Worm (Caenorhabditis elegans) whole organism, L2 larva: ENCODE data around the gene T04F8.7.

ENCODE experiments used
- C34F6.9 ChIP-seq: fragments of 150-350 bp; optimal IDR thresholded peaks from 2 replicates; lab custom pipeline; 2014; ENCODE audit warnings: missing biosample characterization, missing genetic modification characterization
- R02D3.7 ChIP-seq: fragments of 150-350 bp; optimal IDR thresholded peaks from 2 replicates; lab custom pipeline; 2014; ENCODE audit warnings: missing biosample characterization, missing genetic modification characterization
- Y55F3AM.14 ChIP-seq: fragments of 200-800 bp; sonication (Bioruptor generic); optimal IDR thresholded peaks from 2 replicates; lab custom pipeline; 2018; ENCODE audit warnings: mild to moderate bottlenecking, missing genetic modification characterization, missing compliant biosample characterization
- ZK546.5 ChIP-seq: sonication (generic microtip); optimal IDR thresholded peaks from 2 replicates; lab custom pipeline; 2017; ENCODE audit warnings: missing biosample characterization, missing genetic modification characterization
- alr-1 ChIP-seq: fragments of 150-350 bp; optimal IDR thresholded peaks from 2 replicates; lab custom pipeline; 2014; ENCODE audit warnings: missing biosample characterization, missing genetic modification characterization
- aly-2 ChIP-seq: fragments of 150-350 bp; optimal IDR thresholded peaks from 2 replicates; lab custom pipeline; 2014; ENCODE audit warnings: missing biosample characterization, missing genetic modification characterization
- ama-1 ChIP-seq: fragments of 150-350 bp; optimal IDR thresholded peaks from 2 replicates; lab custom pipeline; 2018; ENCODE audit warnings: inconsistent platforms
- blmp-1 ChIP-seq: sonication (generic microtip); optimal IDR thresholded peaks from 2 replicates; lab custom pipeline; 2017; ENCODE audit warnings: missing genetic modification characterization, mild to moderate bottlenecking, missing compliant biosample characterization, antibody characterized with exemption, moderate library complexity; ENCODE audit not compliant: insufficient read depth
- ceh-16 ChIP-seq: fragments of 150-350 bp; optimal IDR thresholded peaks from 2 replicates; lab custom pipeline; 2014; ENCODE audit warnings: missing biosample characterization, missing genetic modification characterization
- crh-2 ChIP-seq: sonication (generic microtip); optimal IDR thresholded peaks from 2 replicates; lab custom pipeline; 2017; ENCODE audit warnings: missing biosample characterization, missing genetic modification characterization
- elt-1 ChIP-seq: fragments of 150-350 bp; optimal IDR thresholded peaks from 2 replicates; lab custom pipeline; 2014; ENCODE audit warnings: missing biosample characterization, missing genetic modification characterization
- elt-3 ChIP-seq: sonication (generic microtip); optimal IDR thresholded peaks from 2 replicates; lab custom pipeline; 2017; ENCODE audit warnings: missing biosample characterization, missing genetic modification characterization
- fos-1 ChIP-seq: fragments of 150-350 bp; optimal IDR thresholded peaks from 2 replicates; lab custom pipeline; 2014; ENCODE audit warnings: missing biosample characterization, missing genetic modification characterization
- gmeb-1 ChIP-seq: fragments of 150-350 bp; optimal IDR thresholded peaks from 2 replicates; lab custom pipeline; 2014; ENCODE audit warnings: missing biosample characterization, missing genetic modification characterization
- lin-11 ChIP-seq: fragments of 150-350 bp; sonication (generic microtip); optimal IDR thresholded peaks from 2 replicates; lab custom pipeline; 2014; ENCODE audit warnings: missing biosample characterization, missing genetic modification characterization, inconsistent platforms, mixed read lengths
- lin-13 ChIP-seq: fragments of 150-350 bp; optimal IDR thresholded peaks from 2 replicates; lab custom pipeline; 2014; ENCODE audit warnings: missing biosample characterization, missing genetic modification reagents, missing genetic modification characterization
- lin-39 ChIP-seq: fragments of 150-350 bp; optimal IDR thresholded peaks from 2 replicates; lab custom pipeline; 2014; ENCODE audit warnings: missing biosample characterization, missing genetic modification reagents, missing genetic modification characterization
- lsy-2 ChIP-seq, 2 experiments: fragments of 150-350 bp in 1 of 2; sonication (generic microtip) in 1 of 2; optimal IDR thresholded peaks; 2 replicates each; lab custom pipeline; 2014 to 2017; ENCODE audit warnings: missing biosample characterization in 2 of 2, missing genetic modification characterization in 2 of 2
- mab-5 ChIP-seq: fragments of 150-350 bp; optimal IDR thresholded peaks from 2 replicates; lab custom pipeline; 2014; ENCODE audit warnings: missing biosample characterization, missing genetic modification characterization
- mbf-1 ChIP-seq: sonication (generic microtip); optimal IDR thresholded peaks from 2 replicates; lab custom pipeline; 2017; ENCODE audit warnings: missing biosample characterization, missing genetic modification characterization
- nhr-10 ChIP-seq: sonication (generic microtip); optimal IDR thresholded peaks from 2 replicates; lab custom pipeline; 2017; ENCODE audit warnings: missing biosample characterization, missing genetic modification characterization
- nhr-129 ChIP-seq: fragments of 150-350 bp; optimal IDR thresholded peaks from 2 replicates; lab custom pipeline; 2014; ENCODE audit warnings: missing biosample characterization, missing genetic modification characterization
- nhr-21 ChIP-seq: fragments of 150-350 bp; optimal IDR thresholded peaks from 2 replicates; lab custom pipeline; 2014; ENCODE audit warnings: missing biosample characterization, missing genetic modification characterization
- nhr-237 ChIP-seq: fragments of 150-350 bp; optimal IDR thresholded peaks from 2 replicates; lab custom pipeline; 2014; ENCODE audit warnings: missing biosample characterization, missing genetic modification characterization
- nhr-25 ChIP-seq: fragments of 150-350 bp; sonication (generic microtip); optimal IDR thresholded peaks from 3 replicates; lab custom pipeline; 2014; ENCODE audit warnings: missing biosample characterization, missing genetic modification characterization
- nhr-6 ChIP-seq: fragments of 150-350 bp; optimal IDR thresholded peaks from 2 replicates; lab custom pipeline; 2014; ENCODE audit warnings: missing biosample characterization, missing genetic modification characterization
- nhr-77 ChIP-seq: fragments of 150-350 bp; optimal IDR thresholded peaks from 2 replicates; lab custom pipeline; 2014; ENCODE audit warnings: missing biosample characterization, missing genetic modification characterization
- peb-1 ChIP-seq: fragments of 150-350 bp; optimal IDR thresholded peaks from 2 replicates; lab custom pipeline; 2014; ENCODE audit warnings: missing biosample characterization, missing genetic modification characterization
- skn-1 ChIP-seq: sonication (generic microtip); optimal IDR thresholded peaks from 2 replicates; lab custom pipeline; 2017; ENCODE audit warnings: missing biosample characterization, missing genetic modification characterization
- sma-3 ChIP-seq: sonication (generic microtip); optimal IDR thresholded peaks from 2 replicates; lab custom pipeline; 2016; ENCODE audit warnings: missing genetic modification reagents, missing genetic modification characterization, missing compliant biosample characterization
- sma-9 ChIP-seq, 2 experiments: fragments of 150-350 bp in 1 of 2; sonication (generic microtip) in 1 of 2; optimal IDR thresholded peaks; 2 replicates each; lab custom pipeline; 2014 to 2016; ENCODE audit warnings: missing genetic modification characterization in 2 of 2, mild to moderate bottlenecking in 1 of 2, missing biosample characterization in 1 of 2, missing compliant biosample characterization in 1 of 2, missing genetic modification reagents in 1 of 2, moderate library complexity in 1 of 2
- unc-55 ChIP-seq: fragments of 150-350 bp; sonication (generic microtip); optimal IDR thresholded peaks from 3 replicates; lab custom pipeline; 2014; ENCODE audit warnings: missing biosample characterization, missing genetic modification reagents, missing genetic modification characterization
- unc-62 ChIP-seq: fragments of 150-350 bp; optimal IDR thresholded peaks from 2 replicates; lab custom pipeline; 2014; ENCODE audit warnings: missing biosample characterization, missing genetic modification reagents, missing genetic modification characterization
- ztf-1 ChIP-seq: fragments of 200-800 bp; sonication (Bioruptor generic); conservative IDR thresholded peaks from 2 replicates; pipeline ENCODE4 v1.3.6; 2022; ENCODE audit warnings: missing genetic modification characterization, missing compliant biosample characterization
- ztf-11 ChIP-seq: sonication (generic microtip); optimal IDR thresholded peaks from 2 replicates; lab custom pipeline; 2017; ENCODE audit warnings: missing biosample characterization, missing genetic modification characterization
- ztf-4 ChIP-seq: fragments of 150-350 bp; optimal IDR thresholded peaks from 2 replicates; lab custom pipeline; 2014; ENCODE audit warnings: missing biosample characterization, missing genetic modification characterization

T04F8.7 gene

DNA sequence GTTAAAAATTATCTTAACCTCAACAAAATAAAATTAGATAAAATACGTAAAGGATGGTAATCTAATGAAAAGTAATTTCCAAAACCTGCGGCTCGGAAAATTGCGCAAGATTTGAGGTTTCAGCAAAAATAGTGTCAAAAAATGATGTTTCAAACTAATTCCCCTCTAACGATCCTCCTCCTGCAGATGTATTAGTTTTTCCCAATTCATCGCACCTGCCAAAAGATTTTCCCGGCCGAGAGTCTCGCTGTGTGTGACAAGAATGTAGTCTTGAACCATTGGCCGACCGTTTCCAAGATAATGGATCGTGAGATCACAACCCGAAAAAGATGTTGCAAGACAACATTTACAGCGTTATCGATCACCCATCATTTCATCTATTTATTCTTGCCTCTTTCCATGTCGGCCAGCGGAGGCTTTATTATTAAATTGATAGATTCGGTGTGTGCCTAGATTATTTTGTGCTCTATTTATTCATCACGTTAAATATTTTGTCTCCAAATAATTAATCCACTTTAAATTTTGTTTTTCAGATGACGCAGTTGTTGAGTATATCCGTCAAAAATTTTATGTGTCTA is 9.3 kb upstream of the T04F8.7 start, which contains the start of the genes C44C10.10 and C44C10.5:
TSS of gene C44C10.10 (plus strand) at position 301 of the 578 bp plus-strand sequence.
TSS of gene C44C10.5 (plus strand) at position 528 of the 578 bp plus-strand sequence.
- TF ChIP-seq C34F6.9 (tag; lab: Kevin White, UChicago): no peak
- no peak for TF ChIP-seq elt-1 (tag; lab: Kevin White, UChicago)
- TF ChIP-seq mbf-1 (tag; lab: Kevin White, UChicago): no peak
- no peak for TF ChIP-seq peb-1 (tag; lab: Kevin White, UChicago)
- TF ChIP-seq ZK546.5: no peak
- no peak for TF ChIP-seq lin-11 (tag; lab: Kevin White, UChicago)
- TF ChIP-seq sma-9 (GFP tag; optimal IDR thresholded peaks at IDR 0.05; lab: Kevin White, UChicago): no peak
- TF ChIP-seq sma-9 (tag; optimal IDR thresholded peaks at IDR 0.05; lab: Kevin White, UChicago): no peak
- TF ChIP-seq crh-2 (tag; lab: Kevin White, UChicago): no peak
- no peak for TF ChIP-seq aly-2
- no peak for TF ChIP-seq ztf-1 (GFP tag; lab: Robert Waterston, UW)
- no peak for TF ChIP-seq nhr-25
- no peak for TF ChIP-seq nhr-6 (tag; lab: Kevin White, UChicago)
- no peak for TF ChIP-seq alr-1
- no peak for TF ChIP-seq elt-3 (tag; lab: Kevin White, UChicago)
- TF ChIP-seq ztf-11 (tag; lab: Kevin White, UChicago): no peak
- no peak for TF ChIP-seq nhr-21 (tag; lab: Kevin White, UChicago)
- TF ChIP-seq R02D3.7 (tag; lab: Kevin White, UChicago): no peak

DNA sequence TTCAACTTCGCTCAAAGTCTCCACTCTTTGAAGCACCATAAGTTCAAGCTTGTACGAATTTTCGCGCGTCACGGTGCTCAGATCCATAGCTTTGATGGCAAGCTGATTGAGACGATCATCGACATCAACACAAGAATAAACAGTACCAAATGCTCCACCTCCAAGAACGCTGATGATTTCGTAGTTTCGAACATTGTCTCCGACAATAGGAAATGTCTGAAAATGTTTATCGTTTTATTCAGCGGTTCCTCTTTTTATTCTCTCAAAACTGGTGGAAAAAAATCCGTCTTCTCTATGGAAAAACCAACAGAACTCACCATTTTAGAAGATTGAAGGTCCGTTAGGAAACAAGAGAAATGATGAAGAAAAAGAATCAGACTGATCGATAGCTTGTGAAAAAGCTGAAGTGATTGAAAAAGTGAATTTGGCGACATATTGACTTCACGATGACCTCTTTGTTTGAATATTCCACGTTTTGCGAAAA is 7.1 kb upstream of the T04F8.7 start, which contains the start of gene C44C10.7:
TSS of gene C44C10.7 (minus strand) at position 434 of the 484 bp plus-strand sequence.
- TF ChIP-seq nhr-21 (tag; lab: Kevin White, UChicago): no peak
- no peak for TF ChIP-seq unc-62 (GFP tag; lab: Kevin White, UChicago)
- TF ChIP-seq lin-39 (tag; lab: Kevin White, UChicago): no peak
- TF ChIP-seq nhr-129 (tag; lab: Kevin White, UChicago): no peak
- no peak for TF ChIP-seq mab-5
- no peak for TF ChIP-seq ceh-16 (tag; lab: Kevin White, UChicago)
- no peak for TF ChIP-seq lin-13 (GFP tag; lab: Kevin White, UChicago)
- TF ChIP-seq skn-1 (tag; lab: Kevin White, UChicago): no peak
- TF ChIP-seq ama-1 (lab: Kevin White, UChicago): no peak
- no peak for TF ChIP-seq elt-1 (tag; lab: Kevin White, UChicago)
- TF ChIP-seq blmp-1 (tag; lab: Kevin White, UChicago): no peak
- no peak for TF ChIP-seq ZK546.5
- TF ChIP-seq nhr-6 (tag; lab: Kevin White, UChicago): no peak
- TF ChIP-seq ztf-4 (tag; lab: Kevin White, UChicago): no peak
- TF ChIP-seq fos-1 (tag; lab: Kevin White, UChicago): no peak
- TF ChIP-seq lsy-2 (tag; optimal IDR thresholded peaks at IDR 0.05; lab: Kevin White, UChicago): no peak
- no peak for TF ChIP-seq nhr-25
- TF ChIP-seq alr-1: no peak
- no peak for TF ChIP-seq crh-2 (tag; lab: Kevin White, UChicago)
- TF ChIP-seq nhr-237 (tag; lab: Kevin White, UChicago): no peak

DNA sequence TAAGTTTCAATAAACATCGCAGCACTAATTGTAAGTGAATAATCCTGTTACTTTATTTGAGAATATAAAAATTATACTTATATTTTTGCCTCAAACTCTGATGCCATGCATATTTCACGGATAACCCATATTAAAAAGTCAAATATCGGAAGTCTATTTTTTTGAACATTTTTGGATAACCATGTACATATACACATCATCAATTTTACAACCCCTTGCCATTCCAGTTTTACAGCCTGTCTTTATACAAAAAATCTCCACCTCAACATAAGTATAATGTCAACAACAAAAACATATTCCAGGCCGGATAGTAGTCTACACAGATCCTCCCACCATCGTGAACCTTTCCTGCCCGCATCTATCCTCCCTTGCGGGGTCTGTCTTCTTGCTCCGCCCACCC is 3.5 kb upstream of the T04F8.7 start, which contains the start of gene hnd-1:
TSS of gene hnd-1 (plus strand) at position 301 of the 400 bp plus-strand sequence.
- TF ChIP-seq nhr-129 (tag; lab: Kevin White, UChicago): no peak
- no peak for TF ChIP-seq sma-3 (GFP tag; lab: Kevin White, UChicago)

DNA sequence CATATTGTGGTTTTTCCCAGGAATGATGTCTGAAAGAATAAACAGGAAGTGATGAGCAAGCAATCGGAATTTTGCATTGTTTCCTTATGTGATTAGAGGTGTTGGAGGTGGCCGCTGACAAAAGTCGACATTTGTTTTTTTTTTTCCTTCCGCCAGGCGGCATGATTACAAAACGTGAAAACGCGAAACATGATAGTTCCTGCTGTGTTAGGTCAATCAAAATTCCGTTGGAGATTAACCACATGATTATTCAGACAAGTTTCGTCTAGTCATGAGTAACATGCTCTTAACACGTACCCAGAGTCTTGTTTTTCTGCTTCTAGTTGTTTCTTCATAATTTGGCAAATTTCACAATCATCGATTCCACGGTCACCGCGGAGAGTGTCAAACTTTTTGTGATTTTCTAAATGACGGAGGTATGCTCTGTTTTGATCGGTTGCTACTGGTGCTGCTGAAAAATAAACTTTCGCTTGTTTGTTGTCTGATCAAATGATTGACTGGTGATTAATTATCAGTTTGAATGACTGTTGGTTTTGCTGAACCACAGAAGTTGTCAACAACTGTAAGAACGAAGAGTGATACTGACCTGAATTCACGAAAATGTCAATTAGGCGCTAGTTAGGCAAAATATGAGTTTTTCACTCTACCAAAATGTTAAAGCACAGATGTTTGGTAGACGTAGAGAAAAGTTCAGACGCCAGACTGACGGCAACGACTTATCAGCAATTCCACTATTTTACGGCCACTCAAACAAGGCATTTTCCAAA is 1.4 kb downstream of the T04F8.7 start:
- TF ChIP-seq nhr-237 (tag; lab: Kevin White, UChicago) (no peak), unc-55 (GFP tag; lab: Kevin White, UChicago) (no peak), mbf-1 (tag; lab: Kevin White, UChicago) (no peak), alr-1 (no peak), aly-2 (no peak), Y55F3AM.14 (no peak), nhr-10 (tag; lab: Kevin White, UChicago) (no peak), gmeb-1 (no peak), nhr-77 (tag; lab: Kevin White, UChicago) (no peak)
